Worm (Caenorhabditis elegans) whole organism, L4 larva: ENCODE measurements around the gene B0547.2.

Experiments used
- F10B5.3 ChIP-seq: sonication (generic microtip); optimal IDR thresholded peaks from 2 replicates; lab custom pipeline; 2016; ENCODE audit warnings: mild to moderate bottlenecking, missing genetic modification characterization, missing compliant biosample characterization
- F49E8.2 ChIP-seq: sonication (generic microtip); optimal IDR thresholded peaks from 2 replicates; lab custom pipeline; 2016; ENCODE audit warnings: missing compliant biosample characterization, mild to moderate bottlenecking, missing genetic modification characterization, borderline replicate concordance
- R02D3.7 ChIP-seq: fragments of 150-350 bp; sonication (generic microtip); optimal IDR thresholded peaks from 3 replicates; lab custom pipeline; 2014; ENCODE audit warnings: missing biosample characterization, missing genetic modification characterization
- Y105C5A.15 ChIP-seq: fragments of 200-800 bp; sonication (Bioruptor generic); IDR thresholded peaks from 2 replicates; pipeline ENCODE4 v1.3.6; 2022; ENCODE audit warnings: missing genetic modification characterization, missing compliant biosample characterization
- Y48G9A.11 ChIP-seq: fragments of 200-800 bp; sonication (Bioruptor generic); IDR thresholded peaks from 2 replicates; pipeline ENCODE4 v1.3.6; 2022; ENCODE audit warnings: missing genetic modification reagents, missing genetic modification characterization, missing compliant biosample characterization
- ZK337.2 ChIP-seq: fragments of 200-800 bp; sonication (Bioruptor generic); IDR thresholded peaks from 2 replicates; pipeline ENCODE4 v1.3.6; 2022; ENCODE audit warnings: missing genetic modification reagents, missing genetic modification characterization, missing compliant biosample characterization
- ZK546.5 ChIP-seq, 2 experiments: sonication (generic microtip); optimal IDR thresholded peaks; 2 replicates each; lab custom pipeline; 2017; ENCODE audit warnings: missing biosample characterization in 2 of 2, missing genetic modification characterization in 2 of 2
- aly-2 ChIP-seq: sonication (generic microtip); optimal IDR thresholded peaks from 2 replicates; lab custom pipeline; 2018; ENCODE audit warnings: missing biosample characterization, missing genetic modification characterization
- ama-1 ChIP-seq: fragments of 150-350 bp; optimal IDR thresholded peaks from 2 replicates; lab custom pipeline; 2014; ENCODE audit warnings: inconsistent platforms, mixed read lengths
- ceh-44 ChIP-seq: fragments of 200-800 bp; sonication (Bioruptor generic); IDR thresholded peaks from 2 replicates; pipeline ENCODE4 v1.3.6; 2022; ENCODE audit warnings: missing genetic modification reagents, missing genetic modification characterization, missing compliant biosample characterization
- ceh-62 ChIP-seq: sonication (generic microtip); optimal IDR thresholded peaks from 2 replicates; lab custom pipeline; 2017; ENCODE audit warnings: missing biosample characterization, missing genetic modification characterization
- ces-1 ChIP-seq: fragments of 150-350 bp; sonication (generic microtip); optimal IDR thresholded peaks from 4 replicates; lab custom pipeline; 2014; ENCODE audit warnings: missing biosample characterization, missing genetic modification reagents, missing genetic modification characterization
- cey-2 ChIP-seq: sonication (generic microtip); optimal IDR thresholded peaks from 3 replicates; lab custom pipeline; 2017; ENCODE audit warnings: missing genetic modification characterization, mild to moderate bottlenecking, missing compliant biosample characterization, antibody characterized with exemption, borderline replicate concordance; ENCODE audit not compliant: insufficient read depth
- ctbp-1 ChIP-seq: fragments of 200-800 bp; sonication (Bioruptor generic); IDR thresholded peaks from 2 replicates; pipeline ENCODE4 v1.3.6; 2022; ENCODE audit warnings: missing genetic modification reagents, missing genetic modification characterization, missing compliant biosample characterization
- daf-16 ChIP-seq, 3 experiments: sonication (generic microtip); optimal IDR thresholded peaks; 2 replicates each; lab custom pipeline; 2016 to 2017; ENCODE audit warnings: missing genetic modification characterization in 3 of 3, missing genetic modification reagents in 3 of 3, mild to moderate bottlenecking in 2 of 3, missing compliant biosample characterization in 2 of 3, missing biosample characterization in 1 of 3, moderate library complexity in 1 of 3
- daf-19 ChIP-seq: fragments of 200-800 bp; sonication (Bioruptor generic); conservative IDR thresholded peaks from 2 replicates; pipeline ENCODE4 v1.3.6; 2022; ENCODE audit warnings: missing genetic modification characterization, missing compliant biosample characterization
- dmd-9 ChIP-seq: fragments of 200-800 bp; sonication (Bioruptor generic); IDR thresholded peaks from 2 replicates; pipeline ENCODE4 v1.3.6; 2022; ENCODE audit warnings: missing genetic modification reagents, missing genetic modification characterization, missing compliant biosample characterization
- egl-43 ChIP-seq: fragments of 200-800 bp; sonication (Bioruptor generic); IDR thresholded peaks from 2 replicates; pipeline ENCODE4 v1.3.6; 2022; ENCODE audit warnings: missing genetic modification reagents, missing genetic modification characterization, missing compliant biosample characterization
- fkh-10 ChIP-seq: fragments of 150-350 bp; optimal IDR thresholded peaks from 2 replicates; lab custom pipeline; 2014; ENCODE audit warnings: missing biosample characterization, missing genetic modification reagents, missing genetic modification characterization
- hlh-11 ChIP-seq: fragments of 200-800 bp; sonication (Bioruptor generic); optimal IDR thresholded peaks from 2 replicates; lab custom pipeline; 2018; ENCODE audit warnings: mild to moderate bottlenecking, missing genetic modification characterization, missing compliant biosample characterization
- lin-1 ChIP-seq: fragments of 200-800 bp; sonication (Bioruptor generic); IDR thresholded peaks from 2 replicates; pipeline ENCODE4 v1.3.6; 2022; ENCODE audit warnings: missing genetic modification reagents, missing genetic modification characterization, missing compliant biosample characterization
- lin-13 ChIP-seq: fragments of 150-350 bp; optimal IDR thresholded peaks from 2 replicates; lab custom pipeline; 2014; ENCODE audit warnings: missing biosample characterization, missing genetic modification reagents, missing genetic modification characterization
- lin-29 ChIP-seq: fragments of 200-800 bp; sonication (Bioruptor generic); IDR thresholded peaks from 2 replicates; pipeline ENCODE4 v1.3.6; 2022; ENCODE audit warnings: missing genetic modification reagents, missing genetic modification characterization, missing compliant biosample characterization
- lin-38 ChIP-seq: fragments of 200-800 bp; sonication (Bioruptor generic); IDR thresholded peaks from 2 replicates; pipeline ENCODE4 v1.3.6; 2022; ENCODE audit warnings: missing genetic modification reagents, missing genetic modification characterization, missing compliant biosample characterization
- lir-3 ChIP-seq: sonication (generic microtip); optimal IDR thresholded peaks from 2 replicates; lab custom pipeline; 2016; ENCODE audit warnings: mild to moderate bottlenecking, missing genetic modification characterization, missing compliant biosample characterization
- lsy-2 ChIP-seq, 2 experiments: fragments of 150-350 bp in 1 of 2; sonication (generic microtip) in 1 of 2; optimal IDR thresholded peaks; 2 replicates each; lab custom pipeline; 2014 to 2017; ENCODE audit warnings: missing biosample characterization in 2 of 2, missing genetic modification characterization in 2 of 2
- madf-9 ChIP-seq: fragments of 200-800 bp; sonication (Bioruptor generic); conservative IDR thresholded peaks from 2 replicates; pipeline ENCODE4 v1.3.6; 2022; ENCODE audit warnings: missing genetic modification reagents, missing genetic modification characterization, missing compliant biosample characterization
- mdl-1 ChIP-seq, 2 experiments: fragments of 150-350 bp in 1 of 2; sonication (generic microtip) in 1 of 2; optimal IDR thresholded peaks; 2 replicates each; lab custom pipeline; 2014 to 2017; ENCODE audit warnings: missing biosample characterization in 2 of 2, missing genetic modification characterization in 2 of 2
- mxl-3 ChIP-seq: fragments of 200-800 bp; sonication (Bioruptor generic); optimal IDR thresholded peaks from 2 replicates; lab custom pipeline; 2018; ENCODE audit warnings: mild to moderate bottlenecking, missing genetic modification characterization, missing compliant biosample characterization
- nhr-10 ChIP-seq: fragments of 150-350 bp; optimal IDR thresholded peaks from 2 replicates; lab custom pipeline; 2014; ENCODE audit warnings: missing biosample characterization, missing genetic modification characterization
- nhr-102 ChIP-seq: sonication (generic microtip); optimal IDR thresholded peaks from 2 replicates; lab custom pipeline; 2016; ENCODE audit warnings: mild to moderate bottlenecking, missing genetic modification characterization, moderate library complexity, missing compliant biosample characterization
- nhr-28 ChIP-seq: fragments of 150-350 bp; optimal IDR thresholded peaks from 2 replicates; lab custom pipeline; 2014; ENCODE audit warnings: missing biosample characterization, missing genetic modification characterization
- nhr-42 ChIP-seq: fragments of 200-800 bp; sonication (Bioruptor generic); IDR thresholded peaks from 2 replicates; pipeline ENCODE4 v1.3.6; 2022; ENCODE audit warnings: missing genetic modification characterization, missing compliant biosample characterization
- nhr-76 ChIP-seq: fragments of 150-350 bp; optimal IDR thresholded peaks from 2 replicates; lab custom pipeline; 2014; ENCODE audit warnings: missing biosample characterization, missing genetic modification characterization
- php-3 ChIP-seq: fragments of 200-800 bp; sonication (Bioruptor generic); IDR thresholded peaks from 2 replicates; pipeline ENCODE4 v1.3.6; 2022; ENCODE audit warnings: missing genetic modification reagents, missing genetic modification characterization, missing compliant biosample characterization
- pqm-1 ChIP-seq: sonication (generic microtip); optimal IDR thresholded peaks from 2 replicates; lab custom pipeline; 2017; ENCODE audit warnings: missing biosample characterization, missing genetic modification characterization
- rbr-2 ChIP-seq: sonication (generic microtip); optimal IDR thresholded peaks from 2 replicates; lab custom pipeline; 2016; ENCODE audit warnings: missing genotype, missing genetic modification characterization, missing compliant biosample characterization
- saeg-2 ChIP-seq: fragments of 200-800 bp; sonication (Bioruptor generic); IDR thresholded peaks from 2 replicates; pipeline ENCODE4 v1.3.6; 2022; ENCODE audit warnings: missing genetic modification reagents, missing genetic modification characterization, missing compliant biosample characterization
- skn-1 ChIP-seq: fragments of 150-350 bp; optimal IDR thresholded peaks from 2 replicates; lab custom pipeline; 2014; ENCODE audit warnings: missing biosample characterization, missing genetic modification characterization
- snpc-4 ChIP-seq: fragments of 150-350 bp; optimal IDR thresholded peaks from 2 replicates; lab custom pipeline; 2014; ENCODE audit warnings: missing biosample characterization, missing genetic modification characterization
- spr-3 ChIP-seq: fragments of 200-800 bp; sonication (Bioruptor generic); optimal IDR thresholded peaks from 2 replicates; lab custom pipeline; 2018; ENCODE audit warnings: mild to moderate bottlenecking, missing genetic modification characterization, missing compliant biosample characterization
- tag-97 ChIP-seq: fragments of 200-800 bp; sonication (Bioruptor generic); IDR thresholded peaks from 2 replicates; pipeline ENCODE4 v1.3.6; 2022; ENCODE audit warnings: missing genetic modification characterization, missing compliant biosample characterization
- tra-1 ChIP-seq: fragments of 200-800 bp; sonication (Bioruptor generic); IDR thresholded peaks from 2 replicates; pipeline ENCODE4 v1.3.6; 2022; ENCODE audit warnings: missing genetic modification reagents, missing genetic modification characterization, missing compliant biosample characterization
- unc-130 ChIP-seq: sonication (generic microtip); optimal IDR thresholded peaks from 2 replicates; lab custom pipeline; 2016; ENCODE audit warnings: missing genetic modification reagents, missing genetic modification characterization, missing compliant biosample characterization
- vab-7 ChIP-seq: fragments of 200-800 bp; sonication (Bioruptor generic); IDR thresholded peaks from 2 replicates; pipeline ENCODE4 v1.3.6; 2022; ENCODE audit warnings: missing genetic modification reagents, missing genetic modification characterization, missing compliant biosample characterization
- zag-1 ChIP-seq: fragments of 150-350 bp; optimal IDR thresholded peaks from 2 replicates; lab custom pipeline; 2014; ENCODE audit warnings: missing biosample characterization, missing genetic modification characterization
- zfp-3 ChIP-seq: fragments of 200-800 bp; sonication (Bioruptor generic); conservative IDR thresholded peaks from 2 replicates; pipeline ENCODE4 v1.3.6; 2022; ENCODE audit warnings: missing genetic modification reagents, missing genetic modification characterization, missing compliant biosample characterization

The B0547.2 gene

DNA sequence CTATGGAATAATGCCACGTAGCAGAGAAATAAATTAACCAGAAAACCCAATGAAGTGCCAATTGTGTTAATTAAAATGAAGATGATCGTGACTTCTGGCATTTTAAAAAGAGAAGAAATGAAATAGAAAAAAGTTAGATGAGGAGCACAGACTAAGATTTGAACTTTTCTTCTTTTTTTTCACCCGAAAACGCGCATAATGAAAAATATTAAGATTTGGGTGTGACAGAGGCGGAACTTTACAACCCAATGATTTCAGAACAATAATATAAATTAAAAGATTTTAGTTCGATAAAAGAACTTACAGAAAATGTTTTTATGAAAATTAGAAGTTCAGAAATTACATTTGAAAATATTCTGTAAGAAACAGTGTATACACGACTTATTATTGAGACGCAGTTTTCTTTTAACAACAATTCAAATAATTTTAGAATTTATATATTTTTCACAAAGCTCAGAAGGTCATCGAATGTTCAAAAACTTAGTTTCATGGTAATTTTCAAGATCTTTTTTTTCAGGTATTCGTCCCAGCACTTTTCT, at the start of gene B0547.2, which contains the start of gene srd-8:
B0547.2 (plus strand) TSS at position 489 of the 539 bp plus-strand sequence.
srd-8 (minus strand) TSS at position 101 of the 539 bp plus-strand sequence.
- TF ChIP-seq lin-38 (GFP tag; lab: Robert Waterston, UW) (no peak), cey-2 (tag; lab: Kevin White, UChicago) (no peak), fkh-10 (GFP tag; lab: Kevin White, UChicago) (no peak), lir-3 (no peak), madf-9 (GFP tag; lab: Robert Waterston, UW) (no peak), ces-1 (GFP tag; lab: Kevin White, UChicago) (no peak), mdl-1 (tag; optimal IDR thresholded peaks at IDR 0.05; lab: Kevin White, UChicago) (no peak), ctbp-1 (GFP tag; lab: Robert Waterston, UW) (no peak), snpc-4 (tag; lab: Kevin White, UChicago) (no peak), Y105C5A.15 (GFP tag; lab: Robert Waterston, UW) (no peak), mxl-3 (GFP tag; lab: Kevin White, UChicago) (no peak), daf-16 (GFP tag; optimal IDR thresholded peaks at IDR 0.05; lab: Kevin White, UChicago) (no peak), daf-16 (tag; optimal IDR thresholded peaks at IDR 0.05; lab: Kevin White, UChicago) (no peak), vab-7 (GFP tag; lab: Robert Waterston, UW) (no peak), ZK546.5 (tag; optimal IDR thresholded peaks at IDR 0.05; lab: Kevin White, UChicago) (no peak), lsy-2 (tag; optimal IDR thresholded peaks at IDR 0.05; lab: Kevin White, UChicago) (no peak), daf-19 (GFP tag; lab: Robert Waterston, UW) (no peak), ZK337.2 (no peak), pqm-1 (no peak), nhr-42 (GFP tag; lab: Robert Waterston, UW) (no peak)

DNA sequence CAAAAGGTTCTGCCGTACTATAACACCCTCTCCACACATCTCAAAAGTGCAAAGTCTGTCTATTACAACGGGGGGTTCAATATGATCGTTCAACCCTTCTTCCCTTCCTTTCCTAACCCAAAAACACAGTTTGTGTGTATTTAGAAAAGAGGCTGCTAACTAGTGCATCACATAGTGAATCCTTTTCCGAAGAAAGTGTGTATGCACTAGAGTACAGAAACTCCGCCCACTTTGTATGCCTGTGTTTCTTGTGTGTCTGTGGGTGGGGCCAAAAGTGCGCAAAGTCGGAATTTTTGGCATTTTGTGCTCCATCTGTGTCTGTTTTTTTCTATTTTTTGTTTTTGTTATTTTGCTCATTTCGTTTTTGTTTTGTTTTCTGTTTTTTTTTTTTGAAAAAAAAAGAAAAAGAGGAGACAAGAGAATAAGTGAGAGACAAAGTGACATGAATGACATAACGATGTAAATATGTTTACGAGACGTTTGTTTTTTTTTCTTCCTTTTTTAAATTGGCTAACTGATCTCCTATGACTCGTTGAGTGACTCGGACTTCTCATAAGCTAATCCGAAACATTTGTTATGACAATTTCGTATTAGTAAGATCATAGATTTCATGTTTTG, 47.2 kb upstream of the B0547.2 start:
- TF ChIP-seq zag-1, result no peak
- no peak for TF ChIP-seq ceh-44 (GFP tag; lab: Robert Waterston, UW)
- TF ChIP-seq ama-1 (lab: Kevin White, UChicago), result peak; percentile 45
- TF ChIP-seq zfp-3 (GFP tag; lab: Robert Waterston, UW), result no peak
- TF ChIP-seq lin-13 (GFP tag; lab: Kevin White, UChicago), result no peak
- TF ChIP-seq lin-29, result no peak
- TF ChIP-seq F10B5.3, result no peak
- no peak for TF ChIP-seq nhr-76 (tag; lab: Kevin White, UChicago)
- no peak for TF ChIP-seq snpc-4 (tag; lab: Kevin White, UChicago)
- peak; percentile 71 for TF ChIP-seq nhr-28 (tag; lab: Kevin White, UChicago)
- TF ChIP-seq F49E8.2 (tag; lab: Kevin White, UChicago), result no peak
- no peak for TF ChIP-seq egl-43 (GFP tag; lab: Robert Waterston, UW)
- TF ChIP-seq Y48G9A.11 (GFP tag; lab: Robert Waterston, UW), result no peak
- no peak for TF ChIP-seq hlh-11 (tag; lab: Kevin White, UChicago)
- TF ChIP-seq R02D3.7, result no peak
- TF ChIP-seq ctbp-1 (GFP tag; lab: Robert Waterston, UW), result no peak
- TF ChIP-seq nhr-102 (tag; lab: Kevin White, UChicago), result no peak
- no peak for TF ChIP-seq ceh-62 (tag; lab: Kevin White, UChicago)
- TF ChIP-seq madf-9 (GFP tag; lab: Robert Waterston, UW), result no peak
- TF ChIP-seq cey-2 (tag; lab: Kevin White, UChicago), result no peak
- peak; percentile 26 for TF ChIP-seq rbr-2 (tag; lab: Kevin White, UChicago)
- TF ChIP-seq tra-1 (GFP tag; lab: Robert Waterston, UW), result no peak
- TF ChIP-seq aly-2 (tag; lab: Kevin White, UChicago), result no peak
- no peak for TF ChIP-seq nhr-10 (tag; lab: Kevin White, UChicago)
- TF ChIP-seq ZK546.5 (tag; optimal IDR thresholded peaks at IDR 0.05; lab: Kevin White, UChicago), result no peak
- no peak for TF ChIP-seq tag-97
- TF ChIP-seq pqm-1, result no peak
- 0 out of 2 replicates have a peak, but pooled peaks have one; percentile 22 for TF ChIP-seq dmd-9 (GFP tag; lab: Robert Waterston, UW)
- TF ChIP-seq php-3 (GFP tag; lab: Robert Waterston, UW), result no peak
- no peak for TF ChIP-seq unc-130 (GFP tag; lab: Kevin White, UChicago)
- TF ChIP-seq spr-3 (GFP tag; lab: Kevin White, UChicago), result no peak
- TF ChIP-seq lin-1 (GFP tag; lab: Robert Waterston, UW), result no peak
- peak in 1 of 2 experiments; percentile 91 for TF ChIP-seq daf-16 (GFP tag; optimal IDR thresholded peaks at IDR 0.05; lab: Kevin White, UChicago)
- peak; percentile 26 for TF ChIP-seq daf-16 (tag; optimal IDR thresholded peaks at IDR 0.05; lab: Kevin White, UChicago)
- TF ChIP-seq skn-1 (tag; lab: Kevin White, UChicago), result no peak
- no peak for TF ChIP-seq saeg-2 (GFP tag; lab: Robert Waterston, UW)
